Worm (Caenorhabditis elegans) whole organism, late embryonic: ENCODE data around the gene nhr-111.

Experiments
- C38D4.7 ChIP-seq: fragments of 200-800 bp; sonication (Bioruptor generic); optimal IDR thresholded peaks from 2 replicates; lab custom pipeline; 2018; ENCODE audit warnings: mild to moderate bottlenecking, missing genetic modification characterization, moderate library complexity, missing compliant biosample characterization
- ama-1 ChIP-seq: fragments of 150-350 bp; optimal IDR thresholded peaks from 2 replicates; lab custom pipeline; 2014
- ceh-34 ChIP-seq: sonication (generic microtip); optimal IDR thresholded peaks from 2 replicates; lab custom pipeline; 2016; ENCODE audit warnings: mild to moderate bottlenecking, missing genetic modification characterization, missing compliant biosample characterization
- ceh-9 ChIP-seq: sonication (generic microtip); optimal IDR thresholded peaks from 2 replicates; lab custom pipeline; 2016; ENCODE audit warnings: mild to moderate bottlenecking, missing genetic modification characterization, inconsistent platforms, missing compliant biosample characterization
- nfya-1 ChIP-seq: sonication (generic microtip); optimal IDR thresholded peaks from 2 replicates; lab custom pipeline; 2017; ENCODE audit warnings: missing genetic modification characterization, mild to moderate bottlenecking, missing compliant biosample characterization, antibody characterized with exemption, moderate library complexity
- pat-9 ChIP-seq: fragments of 200-800 bp; sonication (Bioruptor generic); optimal IDR thresholded peaks from 2 replicates; lab custom pipeline; 2018; ENCODE audit warnings: mild to moderate bottlenecking, missing genetic modification characterization, moderate library complexity, missing compliant biosample characterization
- ref-2 ChIP-seq: sonication (generic microtip); optimal IDR thresholded peaks from 2 replicates; lab custom pipeline; 2016; ENCODE audit warnings: missing genetic modification characterization, missing compliant biosample characterization
- unc-3 ChIP-seq, 2 experiments: fragments of 200-800 bp in 1 of 2; sonication (Bioruptor generic) in 1 of 2; sonication (generic microtip) in 1 of 2; conservative IDR thresholded peaks in 1 of 2; optimal IDR thresholded peaks in 1 of 2; 2 replicates each; pipeline versions ENCODE4 v1.3.6 to Lab custom; 2016 to 2022; ENCODE audit warnings: missing compliant biosample characterization in 2 of 2, missing genetic modification characterization in 2 of 2, missing genetic modification reagents in 1 of 2
- unc-86 ChIP-seq: sonication (generic microtip); optimal IDR thresholded peaks from 2 replicates; lab custom pipeline; 2016; ENCODE audit warnings: missing genetic modification characterization, missing compliant biosample characterization

DNA sequence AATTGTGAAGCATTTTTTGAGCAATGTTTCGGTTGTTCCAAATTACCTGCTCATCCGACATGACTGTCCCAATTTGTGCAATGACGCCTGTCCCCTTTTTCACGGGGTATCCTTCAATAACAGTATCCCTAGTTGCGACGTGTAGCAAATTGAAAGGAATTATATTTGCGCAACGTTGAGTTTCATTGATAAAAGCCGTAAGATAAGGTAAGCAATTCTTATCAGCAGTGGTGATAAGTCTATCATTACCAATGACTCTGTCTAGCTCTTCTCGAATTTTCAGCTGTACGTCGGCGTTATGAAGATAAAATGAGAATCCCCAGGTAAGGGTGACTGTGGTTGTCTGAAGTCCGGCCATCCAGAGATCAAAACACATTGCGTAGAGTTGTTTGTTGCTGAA, 49.5 kb upstream of the nhr-111 start:
- no peak for TF ChIP-seq ceh-34 (tag; lab: Kevin White, UChicago)
- no peak for TF ChIP-seq nfya-1
- no peak for TF ChIP-seq unc-3 (GFP tag; conservative IDR thresholded peaks at IDR 0.05; lab: Robert Waterston, UW)
- no peak for TF ChIP-seq unc-3 (tag; optimal IDR thresholded peaks at IDR 0.05; lab: Kevin White, UChicago)
- TF ChIP-seq ceh-9 (tag; lab: Kevin White, UChicago) = no peak
- no peak for TF ChIP-seq unc-86 (tag; lab: Kevin White, UChicago)
- TF ChIP-seq ama-1 (lab: Kevin White, UChicago) = no peak
- no peak for TF ChIP-seq pat-9
- no peak for TF ChIP-seq ref-2 (tag; lab: Kevin White, UChicago)
- no peak for TF ChIP-seq C38D4.7 (GFP tag; lab: Kevin White, UChicago)
